Worm (Caenorhabditis elegans): ENCODE data around the gene gmap-3.

DNA sequence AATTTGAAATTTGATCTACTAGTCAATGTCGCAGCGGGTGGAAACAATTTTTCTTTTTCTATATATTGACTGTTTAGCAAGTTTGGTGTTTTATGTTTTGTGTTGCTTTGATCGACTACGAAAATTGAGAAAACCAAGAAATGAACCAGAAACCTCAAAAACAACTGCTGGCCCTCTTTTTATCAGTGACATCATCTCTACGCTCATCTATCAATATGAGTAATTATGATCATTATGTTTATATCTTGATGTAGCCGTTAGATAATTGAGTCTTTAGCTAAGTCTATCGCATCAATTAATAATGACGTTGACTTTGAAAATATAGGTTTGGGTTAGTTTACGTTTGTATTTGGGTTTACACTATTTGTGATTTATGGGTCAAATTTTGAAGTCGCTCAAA is 5.1 kb downstream of the gmap-3 start:
- no peak for TF ChIP-seq him-1 (tag; optimal IDR thresholded peaks at IDR 0.05)
- no peak for TF ChIP-seq dao-5 (tag; optimal IDR thresholded peaks at IDR 0.05)
